Worm (Caenorhabditis elegans): ENCODE data around the gene nhr-212.

Gene nhr-212

DNA sequence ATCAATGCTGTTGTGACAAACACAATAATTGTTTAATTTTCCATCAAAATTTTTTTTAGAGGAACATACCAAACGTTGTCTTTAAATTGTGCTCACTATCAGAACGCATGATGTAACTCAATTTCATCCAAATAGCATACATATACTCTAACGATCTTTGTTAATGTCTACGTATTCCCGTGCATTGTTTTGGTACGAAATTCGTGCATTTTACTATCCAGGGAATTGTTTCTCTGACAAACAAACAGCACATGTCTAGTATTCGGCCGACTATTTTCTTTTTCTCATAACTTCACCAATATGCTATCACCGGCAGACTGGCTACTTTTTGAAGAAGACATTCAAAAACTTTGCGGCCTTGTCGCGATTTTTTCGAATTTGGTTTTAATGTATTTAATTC is 6.8 kb downstream of the nhr-212 start, which contains the start of gene str-196:
str-196 (plus strand) TSS at position 301 of the 400 bp plus-strand sequence.
- TF ChIP-seq him-1 (tag; optimal IDR thresholded peaks at IDR 0.05): no peak
- no peak for TF ChIP-seq W03F9.2 (tag; optimal IDR thresholded peaks at IDR 0.05)
- no peak for TF ChIP-seq dao-5 (tag; optimal IDR thresholded peaks at IDR 0.05)

DNA sequence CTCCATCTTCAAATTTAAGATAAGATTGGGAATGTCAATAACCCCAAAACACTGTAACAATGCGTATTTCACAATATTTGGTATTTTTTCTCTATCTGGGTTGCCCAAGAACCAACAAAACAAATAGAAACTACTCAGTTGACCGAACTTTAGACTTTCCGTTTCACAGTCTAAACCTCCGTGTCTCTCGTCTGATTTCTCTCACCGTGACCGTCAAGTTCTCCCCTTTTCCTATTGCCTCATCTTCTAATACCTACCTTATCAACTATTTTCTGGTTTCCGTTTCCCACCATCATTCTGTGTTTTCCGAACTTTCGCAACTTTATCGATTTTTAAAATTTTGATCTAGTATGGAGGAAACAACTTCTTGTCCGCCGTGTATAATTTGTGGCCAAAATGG is 9.6 kb downstream of the nhr-212 start, which contains the start of gene nhr-131:
nhr-131 (plus strand) TSS at position 87 of the 400 bp plus-strand sequence.
- TF ChIP-seq W03F9.2 (tag; optimal IDR thresholded peaks at IDR 0.05): no peak
- no peak for TF ChIP-seq him-1 (tag; optimal IDR thresholded peaks at IDR 0.05)
- no peak for TF ChIP-seq dao-5 (tag; optimal IDR thresholded peaks at IDR 0.05)

ce11 chrV:497399-497798 is 12.7 kb downstream of the nhr-212 start, which contains the start of gene T01G6.1:
T01G6.1 (plus strand) TSS chrV:497699.
- TF ChIP-seq him-1 (tag; optimal IDR thresholded peaks at IDR 0.05) (no peak), dao-5 (tag; optimal IDR thresholded peaks at IDR 0.05) (no peak), W03F9.2 (tag; optimal IDR thresholded peaks at IDR 0.05) (no peak)

ce11 chrV:500535-500934 is 15.9 kb downstream of the nhr-212 start:
- TF ChIP-seq W03F9.2 (tag; optimal IDR thresholded peaks at IDR 0.05) (no peak), him-1 (tag; optimal IDR thresholded peaks at IDR 0.05) (no peak), dao-5 (tag; optimal IDR thresholded peaks at IDR 0.05) (no peak)

- no peak for TF ChIP-seq dao-5 (tag; optimal IDR thresholded peaks at IDR 0.05)
- no peak for TF ChIP-seq W03F9.2 (tag; optimal IDR thresholded peaks at IDR 0.05)
- TF ChIP-seq him-1 (tag; optimal IDR thresholded peaks at IDR 0.05): no peak
Measured at ce11 chrV:501230-501629, 16.6 kb downstream of the nhr-212 start, which contains the start of gene str-256. str-256 (minus strand) TSS chrV:501330.

DNA sequence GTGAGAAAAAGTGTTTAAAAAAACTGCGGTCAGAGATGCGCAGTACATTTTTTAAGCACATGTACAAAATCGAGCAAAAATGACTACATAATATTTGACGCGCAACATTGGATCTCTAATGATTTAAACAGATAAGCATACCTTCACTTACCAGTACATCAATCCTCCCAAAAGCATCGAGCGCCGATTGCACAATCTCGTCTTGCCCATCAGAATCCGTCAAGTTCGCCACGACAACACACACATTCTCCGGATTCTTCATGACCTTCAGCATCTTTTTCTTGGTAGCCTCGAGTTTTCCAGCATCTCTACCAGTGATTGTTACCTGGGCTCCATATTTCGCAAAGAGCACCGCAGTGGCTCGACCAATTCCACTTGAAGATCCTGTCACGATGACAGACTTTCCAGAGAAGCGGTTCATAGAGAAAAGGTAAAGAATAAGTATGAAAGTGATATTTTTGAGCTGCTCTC is 18.2 kb downstream of the nhr-212 start, which contains the start of gene T01G6.10:
T01G6.10 (minus strand) TSS at position 421 of the 471 bp plus-strand sequence.
- TF ChIP-seq dao-5 (tag; optimal IDR thresholded peaks at IDR 0.05) (no peak), him-1 (tag; optimal IDR thresholded peaks at IDR 0.05) (no peak)

DNA sequence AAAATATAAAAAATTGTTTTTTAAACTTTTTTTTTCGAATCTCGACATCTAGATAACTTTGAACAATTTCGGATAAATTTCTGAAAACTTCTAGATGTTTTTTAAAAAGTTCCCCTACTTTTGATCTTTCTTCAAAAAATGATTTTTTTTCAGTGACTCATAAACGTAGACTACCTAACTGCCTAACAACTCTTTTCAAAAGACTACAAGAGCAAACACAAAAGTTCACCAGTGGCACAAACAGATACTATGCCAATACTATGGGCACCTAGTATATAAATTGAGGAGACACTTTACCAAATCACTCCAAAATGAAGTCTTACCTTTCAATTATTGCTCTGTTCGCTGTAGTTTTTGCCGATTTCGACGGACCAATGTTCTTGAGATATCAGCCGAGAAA is 19.1 kb downstream of the nhr-212 start, which contains the start of gene srlf-35:
srlf-35 (plus strand) TSS at position 301 of the 400 bp plus-strand sequence.
- no peak for TF ChIP-seq dao-5 (tag; optimal IDR thresholded peaks at IDR 0.05)

- TF ChIP-seq him-1 (tag; optimal IDR thresholded peaks at IDR 0.05): no peak
- no peak for TF ChIP-seq dao-5 (tag; optimal IDR thresholded peaks at IDR 0.05)
- TF ChIP-seq W03F9.2 (tag; optimal IDR thresholded peaks at IDR 0.05): no peak
Measured at ce11 chrV:505191-505590, 20.5 kb downstream of the nhr-212 start, which contains the start of gene srlf-19. srlf-19 (plus strand) TSS chrV:505491.

- TF ChIP-seq W03F9.2 (tag; optimal IDR thresholded peaks at IDR 0.05): no peak
- no peak for TF ChIP-seq him-1 (tag; optimal IDR thresholded peaks at IDR 0.05)
- TF ChIP-seq dao-5 (tag; optimal IDR thresholded peaks at IDR 0.05): no peak
Measured at ce11 chrV:512420-512819, 27.8 kb downstream of the nhr-212 start, which contains the start of gene srh-37. srh-37 (minus strand) TSS chrV:512520.

ce11 chrV:519445-519844 is 34.8 kb downstream of the nhr-212 start, which contains the start of gene nhr-210:
nhr-210 (minus strand) TSS chrV:519545.
- TF ChIP-seq him-1 (tag; optimal IDR thresholded peaks at IDR 0.05) (no peak), dao-5 (tag; optimal IDR thresholded peaks at IDR 0.05) (no peak), W03F9.2 (tag; optimal IDR thresholded peaks at IDR 0.05) (no peak)

DNA sequence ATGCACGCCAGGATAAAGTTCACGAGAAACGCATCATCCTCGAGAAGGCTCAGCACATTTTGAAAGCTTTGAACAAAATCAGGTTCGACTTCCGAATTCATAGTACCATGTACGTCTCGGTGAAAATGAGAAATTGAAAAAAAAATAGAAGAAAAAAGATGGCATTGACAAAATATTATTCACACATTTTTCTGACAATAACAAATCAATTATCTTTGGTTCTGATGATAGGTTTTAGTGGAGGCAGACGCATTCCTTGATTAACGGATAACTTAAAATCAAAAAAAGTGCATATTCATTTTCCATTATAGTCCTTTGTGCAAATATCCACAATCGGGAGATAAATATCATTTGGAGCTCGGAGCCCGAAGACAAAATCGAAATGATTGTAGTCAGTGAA is 36.9 kb downstream of the nhr-212 start, which contains the start of gene srw-107:
srw-107 (minus strand) TSS at position 101 of the 400 bp plus-strand sequence.
- no peak for TF ChIP-seq W03F9.2 (tag; optimal IDR thresholded peaks at IDR 0.05)
- no peak for TF ChIP-seq him-1 (tag; optimal IDR thresholded peaks at IDR 0.05)

DNA sequence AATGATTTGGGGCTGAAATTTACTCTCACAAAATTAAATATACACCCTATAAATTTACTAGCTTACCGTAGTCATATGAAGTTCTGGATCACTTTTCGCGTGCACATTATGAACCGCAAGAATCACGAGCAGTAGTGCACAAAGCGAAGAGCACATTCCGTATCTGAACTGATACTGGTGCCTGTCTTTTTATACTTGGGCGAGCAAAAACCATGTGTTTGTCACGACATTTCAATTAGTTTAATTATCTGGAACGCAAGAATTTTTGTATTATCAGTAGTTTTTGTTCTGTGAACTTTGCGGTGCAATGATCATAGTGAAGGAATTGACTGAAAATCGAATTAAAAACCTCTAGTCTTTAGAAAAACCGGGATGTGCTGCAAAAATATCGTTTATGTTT is 39.4 kb downstream of the nhr-212 start, which contains the start of gene lipl-3:
lipl-3 (minus strand) TSS at position 161 of the 400 bp plus-strand sequence.
- TF ChIP-seq him-1 (tag; optimal IDR thresholded peaks at IDR 0.05) (no peak), W03F9.2 (tag; optimal IDR thresholded peaks at IDR 0.05) (no peak), dao-5 (tag; optimal IDR thresholded peaks at IDR 0.05) (no peak)

- TF ChIP-seq W03F9.2 (tag; optimal IDR thresholded peaks at IDR 0.05) (no peak), him-1 (tag; optimal IDR thresholded peaks at IDR 0.05) (no peak), dao-5 (tag; optimal IDR thresholded peaks at IDR 0.05) (no peak)
Measured at ce11 chrV:525040-525439, 40.4 kb downstream of the nhr-212 start, which contains the start of gene R11G11.16. R11G11.16 (minus strand) TSS chrV:525140.

ce11 chrV:527602-528001 is 42.9 kb downstream of the nhr-212 start, which contains the start of gene srw-108:
srw-108 (plus strand) TSS chrV:527902.
- no peak for TF ChIP-seq him-1 (tag; optimal IDR thresholded peaks at IDR 0.05)
- TF ChIP-seq dao-5 (tag; optimal IDR thresholded peaks at IDR 0.05): no peak
- TF ChIP-seq W03F9.2 (tag; optimal IDR thresholded peaks at IDR 0.05): no peak

- TF ChIP-seq W03F9.2 (tag; optimal IDR thresholded peaks at IDR 0.05) (no peak), him-1 (tag; optimal IDR thresholded peaks at IDR 0.05) (no peak), dao-5 (tag; optimal IDR thresholded peaks at IDR 0.05) (no peak)
Measured at ce11 chrV:532046-532445, 47.4 kb downstream of the nhr-212 start, which contains the start of gene nhr-58. nhr-58 (plus strand) TSS chrV:532259.
